Fruit fly (Drosophila melanogaster) whole organism, embryonic: ENCODE measurements around the gene PH4alphaNE2.
A peak's percentile ranks its signal among the peaks of the same experiment; 100 is the strongest.

Experiments used
- Adf1 ChIP-seq: fragments of 200-800 bp; sonication (Bioruptor generic); IDR thresholded peaks from 2 replicates; pipeline ENCODE4 v1.3.6; 2022; ENCODE audit warnings: missing biosample characterization, missing genetic modification characterization
- Awh ChIP-seq: fragments of 200-800 bp; sonication (Bioruptor generic); IDR thresholded peaks from 2 replicates; pipeline ENCODE4, ENCODE4 v1.3.6; 2022; ENCODE audit warnings: missing biosample characterization, missing genetic modification characterization
- Blimp-1 ChIP-seq: fragments of 200-800 bp; sonication (Bioruptor generic); optimal IDR thresholded peaks from 3 replicates; lab custom pipeline; 2018; ENCODE audit warnings: missing biosample characterization, missing genetic modification characterization, mild to moderate bottlenecking, moderate library complexity, missing genetic modification reagents
- CG10274 ChIP-seq: fragments of 200-800 bp; sonication (Bioruptor generic); optimal IDR thresholded peaks from 3 replicates; lab custom pipeline; 2017; ENCODE audit warnings: missing biosample characterization, mild to moderate bottlenecking, missing genetic modification characterization
- CG10462 ChIP-seq: fragments of 200-800 bp; sonication (Bioruptor generic); optimal IDR thresholded peaks from 2 replicates; lab custom pipeline; 2016; ENCODE audit warnings: missing biosample characterization, missing genetic modification characterization
- CG12236 ChIP-seq: fragments of 200-800 bp; sonication (Bioruptor generic); optimal IDR thresholded peaks from 2 replicates; lab custom pipeline; 2016; ENCODE audit warnings: missing biosample characterization, missing genetic modification characterization
- CG12769 ChIP-seq: fragments of 200-800 bp; sonication (Bioruptor generic); optimal IDR thresholded peaks from 2 replicates; lab custom pipeline; 2019; ENCODE audit warnings: missing biosample characterization, mild to moderate bottlenecking, missing genetic modification characterization, moderate library complexity
- CG17361 ChIP-seq: fragments of 200-800 bp; sonication (Bioruptor generic); IDR thresholded peaks from 3 replicates; pipeline ENCODE4 v1.3.6; 2022; ENCODE audit warnings: missing biosample characterization, missing genetic modification characterization
- CG18262 ChIP-seq: fragments of 200-800 bp; optimal IDR thresholded peaks from 3 replicates; lab custom pipeline; 2019; ENCODE audit warnings: missing biosample characterization, mild to moderate bottlenecking, missing genetic modification characterization, moderate library complexity
- CG2199 ChIP-seq: fragments of 200-800 bp; sonication (Bioruptor generic); IDR thresholded peaks from 3 replicates; pipeline ENCODE4 v1.3.6; 2022; ENCODE audit warnings: missing biosample characterization, missing genetic modification characterization
- CG2712 ChIP-seq: fragments of 200-800 bp; optimal IDR thresholded peaks from 3 replicates; lab custom pipeline; 2019; ENCODE audit warnings: missing biosample characterization, mild to moderate bottlenecking, missing genetic modification characterization, moderate library complexity
- CG30403 ChIP-seq: fragments of 200-800 bp; sonication (Bioruptor generic); optimal IDR thresholded peaks from 3 replicates; lab custom pipeline; 2016; ENCODE audit warnings: missing biosample characterization, missing genetic modification characterization
- CG9727 ChIP-seq: fragments of 200-800 bp; sonication (Bioruptor generic); optimal IDR thresholded peaks from 3 replicates; lab custom pipeline; 2017; ENCODE audit warnings: missing biosample characterization, mild to moderate bottlenecking, missing genetic modification characterization
- CG9797 ChIP-seq: fragments of 200-800 bp; sonication (Bioruptor generic); optimal IDR thresholded peaks from 3 replicates; lab custom pipeline; 2018; ENCODE audit warnings: missing biosample characterization, mild to moderate bottlenecking, missing genetic modification characterization
- CG9817 ChIP-seq: fragments of 200-800 bp; sonication (Bioruptor generic); optimal IDR thresholded peaks from 2 replicates; lab custom pipeline; 2018; ENCODE audit warnings: missing biosample characterization, mild to moderate bottlenecking, missing genetic modification characterization, moderate library complexity
- CHES-1-like ChIP-seq: fragments of 200-800 bp; sonication (Bioruptor generic); optimal IDR thresholded peaks from 2 replicates; lab custom pipeline; 2016; ENCODE audit warnings: missing biosample characterization, missing genetic modification characterization
- D19B ChIP-seq: fragments of 200-800 bp; sonication (Bioruptor generic); optimal IDR thresholded peaks from 2 replicates; lab custom pipeline; 2017; ENCODE audit warnings: missing biosample characterization, mild to moderate bottlenecking, missing genetic modification characterization
- Dad ChIP-seq: fragments of 200-800 bp; sonication (Bioruptor generic); optimal IDR thresholded peaks from 3 replicates; lab custom pipeline; 2016; ENCODE audit warnings: missing biosample characterization, missing genetic modification characterization
- HLHmδ ChIP-seq: fragments of 200-800 bp; sonication (Bioruptor generic); optimal IDR thresholded peaks from 2 replicates; lab custom pipeline; 2018; ENCODE audit warnings: missing biosample characterization, mild to moderate bottlenecking, missing genetic modification characterization, moderate library complexity
- Hr3 ChIP-seq: fragments of 200-800 bp; sonication (Bioruptor generic); optimal IDR thresholded peaks from 3 replicates; lab custom pipeline; 2016; ENCODE audit warnings: missing biosample characterization, missing genetic modification characterization
- NFAT ChIP-seq: fragments of 200-800 bp; sonication (Bioruptor generic); IDR thresholded peaks from 2 replicates; pipeline ENCODE4 v1.3.6; 2022; ENCODE audit warnings: missing biosample characterization, missing genetic modification characterization
- Sry-β ChIP-seq: fragments of 200-800 bp; sonication (Bioruptor generic); optimal IDR thresholded peaks from 2 replicates; lab custom pipeline; 2018; ENCODE audit warnings: missing biosample characterization, mild to moderate bottlenecking, missing genetic modification characterization, moderate library complexity
- Usf ChIP-seq: fragments of 200-800 bp; sonication (Bioruptor generic); optimal IDR thresholded peaks from 2 replicates; lab custom pipeline; 2017; ENCODE audit warnings: missing genotype, missing biosample characterization, missing genetic modification characterization
- abd-A ChIP-seq: fragments of 200-800 bp; sonication (Bioruptor generic); optimal IDR thresholded peaks from 3 replicates; lab custom pipeline; 2019; ENCODE audit warnings: missing biosample characterization, mild to moderate bottlenecking, missing genetic modification characterization, moderate library complexity
- cg ChIP-seq: fragments of 200-800 bp; sonication (Bioruptor generic); optimal IDR thresholded peaks from 3 replicates; lab custom pipeline; 2019; ENCODE audit warnings: missing biosample characterization, mild to moderate bottlenecking, missing genetic modification characterization, moderate library complexity
- chinmo ChIP-seq: fragments of 200-800 bp; sonication (Bioruptor generic); IDR thresholded peaks from 4 replicates; pipeline ENCODE4 v1.3.6; 2022; ENCODE audit warnings: missing biosample characterization, missing genetic modification characterization; ENCODE audit not compliant: partially characterized antibody
- dmrt11E ChIP-seq: fragments of 200-800 bp; sonication (Bioruptor generic); optimal IDR thresholded peaks from 3 replicates; lab custom pipeline; 2018; ENCODE audit warnings: missing biosample characterization, mild to moderate bottlenecking, missing genetic modification characterization, moderate library complexity
- ewg ChIP-seq: fragments of 200-800 bp; sonication (Bioruptor generic); optimal IDR thresholded peaks from 3 replicates; lab custom pipeline; 2017; ENCODE audit warnings: mild to moderate bottlenecking, missing biosample characterization, missing genetic modification reagents, missing genetic modification characterization
- fu2 ChIP-seq: fragments of 200-800 bp; sonication (Bioruptor generic); optimal IDR thresholded peaks from 2 replicates; lab custom pipeline; 2016; ENCODE audit warnings: missing biosample characterization, missing genetic modification characterization
- grn ChIP-seq: fragments of 200-800 bp; sonication (Bioruptor generic); optimal IDR thresholded peaks from 3 replicates; lab custom pipeline; 2017; ENCODE audit warnings: missing biosample characterization, missing genetic modification characterization
- ken ChIP-seq: fragments of 200-800 bp; sonication (Bioruptor generic); IDR thresholded peaks from 3 replicates; pipeline ENCODE4 v1.3.6; 2022; ENCODE audit warnings: missing biosample characterization, missing genetic modification characterization
- kni ChIP-seq: fragments of 200-800 bp; sonication (Bioruptor generic); optimal IDR thresholded peaks from 3 replicates; lab custom pipeline; 2017; ENCODE audit warnings: mild to moderate bottlenecking, missing biosample characterization, missing genetic modification reagents, missing genetic modification characterization
- knrl ChIP-seq: fragments of 200-800 bp; sonication (Bioruptor generic); IDR thresholded peaks from 3 replicates; pipeline ENCODE4 v1.3.6; 2022; ENCODE audit warnings: missing biosample characterization, missing genetic modification characterization; ENCODE audit not compliant: partially characterized antibody
- lola ChIP-seq, 3 experiments: fragments of >200 bp in 2 of 3; fragments of 200-800 bp in 1 of 3; sonication (Bioruptor generic) in 1 of 3; optimal IDR thresholded peaks; 2 replicates each; lab custom pipeline; 2017 to 2019; ENCODE audit warnings: missing biosample characterization in 3 of 3, missing genetic modification characterization in 3 of 3, mild to moderate bottlenecking in 1 of 3, moderate library complexity in 1 of 3
- p53 ChIP-seq: fragments of 200-800 bp; sonication (Bioruptor generic); optimal IDR thresholded peaks from 2 replicates; lab custom pipeline; 2016; ENCODE audit warnings: missing biosample characterization, missing genetic modification characterization
- pan ChIP-seq, 4 experiments: fragments of >200 bp in 3 of 4; fragments of 200-800 bp in 1 of 4; sonication (Bioruptor generic) in 1 of 4; optimal IDR thresholded peaks in 3 of 4; IDR thresholded peaks in 1 of 4; 2 replicates each; pipeline versions ENCODE4 v1.3.6 to Lab custom; 2017 to 2022; ENCODE audit warnings: missing biosample characterization in 2 of 4, missing genetic modification characterization in 2 of 4, mixed read lengths in 1 of 4
- pnt ChIP-seq: fragments of 200-800 bp; sonication (Bioruptor generic); optimal IDR thresholded peaks from 3 replicates; lab custom pipeline; 2016; ENCODE audit warnings: missing biosample characterization, missing genetic modification characterization
- pros ChIP-seq: fragments of 200-800 bp; sonication (Bioruptor generic); optimal IDR thresholded peaks from 3 replicates; lab custom pipeline; 2019; ENCODE audit warnings: missing biosample characterization, mild to moderate bottlenecking, missing genetic modification characterization, moderate library complexity
- row ChIP-seq: fragments of 200-800 bp; sonication (Bioruptor generic); IDR thresholded peaks from 3 replicates; pipeline ENCODE4 v1.3.6; 2022; ENCODE audit warnings: missing biosample characterization, missing genetic modification characterization
- sens ChIP-seq: fragments of 200-800 bp; sonication (Bioruptor generic); peaks from one replicate; lab custom pipeline; 2016; ENCODE audit warnings: missing biosample characterization, missing genetic modification characterization
- twi ChIP-seq: fragments of 200-800 bp; optimal IDR thresholded peaks from 2 replicates; lab custom pipeline; 2019; ENCODE audit warnings: missing biosample characterization, mild to moderate bottlenecking, missing genetic modification characterization, moderate library complexity
- vvl ChIP-seq: fragments of 200-800 bp; sonication (Bioruptor generic); IDR thresholded peaks from 2 replicates; pipeline ENCODE4 v1.3.6; 2022; ENCODE audit warnings: missing biosample characterization, missing genetic modification characterization

The PH4alphaNE2 gene

DNA sequence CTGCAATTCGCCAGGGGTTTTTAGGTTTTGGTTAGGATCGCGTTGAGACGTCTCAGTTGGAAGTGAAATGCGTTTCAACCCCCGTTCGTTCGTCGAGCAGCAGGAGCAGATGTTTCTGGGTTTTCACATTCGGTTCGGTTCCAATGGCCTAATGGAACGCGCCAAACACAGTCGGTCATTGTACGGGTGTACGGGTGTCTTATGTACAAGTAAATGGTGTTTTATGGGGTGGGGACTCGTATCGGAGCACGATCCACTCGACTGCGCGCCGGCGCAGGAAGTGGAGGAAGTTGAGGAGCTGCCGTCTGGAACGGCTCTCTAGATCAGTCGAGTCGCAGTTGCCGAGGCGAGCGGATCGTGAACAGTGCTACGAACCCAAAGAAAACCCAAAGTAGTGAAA is 35.6 kb downstream of the PH4alphaNE2 start, which contains the start of gene spdo (continued):
- no peak for TF ChIP-seq CG9797 (GFP tag; lab: Kevin White, UChicago)
- TF ChIP-seq Adf1 (GFP tag; lab: Robert Waterston, UW), result no peak
- peak; percentile 15 for TF ChIP-seq ewg
- TF ChIP-seq CHES-1-like (GFP tag; lab: Kevin White, UChicago), result no peak
- no peak for TF ChIP-seq CG12236 (GFP tag; lab: Kevin White, UChicago)
- no peak for TF ChIP-seq p53 (GFP tag; lab: Kevin White, UChicago)
- TF ChIP-seq NFAT, result no peak
- TF ChIP-seq ken (GFP tag; lab: Robert Waterston, UW), result no peak
- TF ChIP-seq, all 482 proteins: peak for 12

DNA sequence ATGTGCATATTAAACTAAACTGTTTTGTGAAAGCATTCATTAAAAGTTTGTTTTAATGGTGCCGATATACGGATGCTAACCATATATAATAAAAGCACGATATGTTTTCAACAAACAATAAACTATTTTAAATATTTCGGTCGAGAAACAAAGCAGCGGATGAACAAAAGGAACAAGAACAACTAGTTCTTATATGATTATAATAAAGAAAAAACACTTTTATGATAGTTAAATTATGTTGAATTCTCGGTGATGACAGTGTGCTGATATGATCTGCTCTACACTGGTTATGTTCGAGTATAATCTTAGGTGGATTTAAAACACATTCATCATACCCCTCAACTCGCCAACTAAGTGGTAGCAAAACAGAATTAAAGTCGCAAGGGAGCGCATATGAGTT is 36.1 kb downstream of the PH4alphaNE2 start:
- TF ChIP-seq pnt (no peak), lola (GFP tag; optimal IDR thresholded peaks at IDR 0.05; lab: Kevin White, UChicago) (peak in 1 of 3 experiments; percentile 38), pan (optimal IDR thresholded peaks at IDR 0.05; lab: Kevin White, UChicago) (no peak), pan (GFP tag; optimal IDR thresholded peaks at IDR 0.05 in 1 of 2, IDR thresholded peaks at IDR 0.05 in 1 of 2) (peak in 1 of 2 experiments; percentile 27), CG9727 (GFP tag; lab: Kevin White, UChicago) (peak; percentile 15), CG2712 (tag; lab: Kevin White, UChicago) (peak; percentile 23), CG17361 (GFP tag; lab: Robert Waterston, UW) (peak; percentile 32; the same call in 1 of the 3 replicates), fu2 (GFP tag; lab: Kevin White, UChicago) (no peak), row (GFP tag; lab: Robert Waterston, UW) (0 out of 3 replicates have a peak, but pooled peaks have one; percentile 13), CG18262 (tag; lab: Kevin White, UChicago) (peak; percentile 34), D19B (peak; percentile 24), Hr3 (GFP tag; lab: Kevin White, UChicago) (no peak), CG30403 (GFP tag; lab: Kevin White, UChicago) (peak; percentile 7), Sry-β (GFP tag; lab: Kevin White, UChicago) (peak; percentile 62), sens (GFP tag; lab: Kevin White, UChicago) (peak; percentile 87), dmrt11E (tag; lab: Kevin White, UChicago) (peak; percentile 47), Dad (GFP tag; lab: Kevin White, UChicago) (no peak), CG2199 (GFP tag; lab: Robert Waterston, UW) (no peak)
- TF ChIP-seq, all 482 proteins: peak for 12

DNA sequence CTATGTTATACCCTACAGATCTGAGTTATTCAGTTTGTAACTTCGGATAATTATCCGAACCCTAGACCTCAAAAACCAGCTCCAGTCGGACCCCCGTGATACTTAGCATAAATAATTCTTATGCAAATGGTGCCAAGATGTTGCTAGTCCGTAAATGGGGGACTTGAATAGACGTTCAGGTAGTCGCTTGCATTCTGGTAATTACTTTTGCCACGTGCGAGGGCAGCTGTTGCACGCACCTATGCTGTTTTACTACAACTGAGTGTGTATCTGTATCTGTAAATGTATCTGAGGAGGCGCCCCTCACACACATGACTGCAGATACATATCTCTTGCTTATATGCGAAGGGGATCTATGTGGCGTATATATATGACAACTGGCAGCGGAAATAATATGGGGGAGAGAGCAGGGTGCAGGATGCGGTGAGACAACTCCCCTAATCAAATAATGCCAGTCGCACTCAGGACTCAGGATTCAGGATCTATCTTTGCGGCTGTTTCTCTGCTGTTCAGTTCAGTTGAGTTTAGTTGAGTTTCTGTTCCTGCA is 37.3 kb downstream of the PH4alphaNE2 start:
- TF ChIP-seq knrl (GFP tag; lab: Robert Waterston, UW) (no peak), pros (GFP tag; lab: Kevin White, UChicago) (peak; percentile 73), grn (GFP tag; lab: Kevin White, UChicago) (peak; percentile 69), twi (tag; lab: Kevin White, UChicago) (peak; percentile 48), vvl (GFP tag; lab: Robert Waterston, UW) (peak; percentile 63; the same call in 1 of the 2 replicates), cg (peak; percentile 44), sens (GFP tag; lab: Kevin White, UChicago) (peak; percentile 55), HLHmδ (GFP tag; lab: Kevin White, UChicago) (peak; percentile 85), CG10274 (GFP tag; lab: Kevin White, UChicago) (peak; percentile 30), Usf (GFP tag; lab: Kevin White, UChicago) (no peak)
- TF ChIP-seq, all 482 proteins: peak for 8

DNA sequence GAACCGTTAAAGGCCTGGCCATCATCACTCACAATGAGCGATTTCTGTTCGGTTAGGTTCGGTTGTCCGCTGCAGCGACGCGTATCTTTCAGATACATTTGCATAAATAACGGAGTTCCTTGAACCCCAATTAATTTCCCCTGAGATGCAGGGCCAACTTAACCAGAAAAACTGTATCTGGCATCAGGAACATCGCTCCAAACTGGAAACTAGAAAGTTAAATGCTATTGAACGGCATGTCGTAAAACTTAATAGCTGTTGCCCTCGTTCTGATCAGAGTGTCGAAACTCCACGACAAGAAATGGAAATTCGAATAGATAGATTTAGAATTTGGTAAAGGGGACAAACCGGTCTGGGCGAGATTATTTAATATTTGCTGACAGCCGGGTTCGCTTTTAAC is 39.7 kb downstream of the PH4alphaNE2 start:
- TF ChIP-seq CG9817 (tag; lab: Kevin White, UChicago), result no peak
- peak; percentile 81 for TF ChIP-seq abd-A (tag; lab: Kevin White, UChicago)
- TF ChIP-seq CG10462 (GFP tag; lab: Kevin White, UChicago), result no peak
- TF ChIP-seq CG12769 (tag; lab: Kevin White, UChicago), result peak; percentile 50
- no peak for TF ChIP-seq CG2712 (tag; lab: Kevin White, UChicago)
- peak; percentile 12; the same call in 1 of the 2 replicates for TF ChIP-seq Awh (GFP tag; lab: Robert Waterston, UW)
- 0 out of 4 replicates have a peak, but pooled peaks have one; percentile 31 for TF ChIP-seq chinmo (GFP tag; lab: Robert Waterston, UW)
- peak; percentile 46 for TF ChIP-seq Blimp-1
- TF ChIP-seq kni (GFP tag; lab: Kevin White, UChicago), result peak; percentile 62
